Worm (Caenorhabditis elegans) whole organism, L2 larva: ENCODE measurements around the gene sre-41.

Experiments used
- C34F6.9 ChIP-seq: fragments of 150-350 bp; optimal IDR thresholded peaks from 2 replicates; lab custom pipeline; 2014; ENCODE audit warnings: missing biosample characterization, missing genetic modification characterization
- F13H6.1 ChIP-seq: sonication (generic microtip); optimal IDR thresholded peaks from 2 replicates; lab custom pipeline; 2016; ENCODE audit warnings: missing genetic modification characterization, missing compliant biosample characterization
- R02D3.7 ChIP-seq: fragments of 150-350 bp; optimal IDR thresholded peaks from 2 replicates; lab custom pipeline; 2014; ENCODE audit warnings: missing biosample characterization, missing genetic modification characterization
- Y55F3AM.14 ChIP-seq: fragments of 200-800 bp; sonication (Bioruptor generic); optimal IDR thresholded peaks from 2 replicates; lab custom pipeline; 2018; ENCODE audit warnings: mild to moderate bottlenecking, missing genetic modification characterization, missing compliant biosample characterization
- ZK546.5 ChIP-seq: sonication (generic microtip); optimal IDR thresholded peaks from 2 replicates; lab custom pipeline; 2017; ENCODE audit warnings: missing biosample characterization, missing genetic modification characterization
- alr-1 ChIP-seq: fragments of 150-350 bp; optimal IDR thresholded peaks from 2 replicates; lab custom pipeline; 2014; ENCODE audit warnings: missing biosample characterization, missing genetic modification characterization
- ama-1 ChIP-seq: fragments of 150-350 bp; optimal IDR thresholded peaks from 2 replicates; lab custom pipeline; 2018; ENCODE audit warnings: inconsistent platforms
- ceh-82 ChIP-seq: fragments of 150-350 bp; optimal IDR thresholded peaks from 2 replicates; lab custom pipeline; 2014; ENCODE audit warnings: missing biosample characterization, missing genetic modification characterization
- crh-2 ChIP-seq: sonication (generic microtip); optimal IDR thresholded peaks from 2 replicates; lab custom pipeline; 2017; ENCODE audit warnings: missing biosample characterization, missing genetic modification characterization
- dmd-4 ChIP-seq: sonication (generic microtip); optimal IDR thresholded peaks from 2 replicates; lab custom pipeline; 2017; ENCODE audit warnings: missing biosample characterization, missing genetic modification characterization
- egl-27 ChIP-seq: sonication (generic microtip); optimal IDR thresholded peaks from 3 replicates; lab custom pipeline; 2017; ENCODE audit warnings: missing biosample characterization, missing genetic modification reagents, missing genetic modification characterization
- elt-1 ChIP-seq: fragments of 150-350 bp; optimal IDR thresholded peaks from 2 replicates; lab custom pipeline; 2014; ENCODE audit warnings: missing biosample characterization, missing genetic modification characterization
- elt-3 ChIP-seq: sonication (generic microtip); optimal IDR thresholded peaks from 2 replicates; lab custom pipeline; 2017; ENCODE audit warnings: missing biosample characterization, missing genetic modification characterization
- gmeb-1 ChIP-seq: fragments of 150-350 bp; optimal IDR thresholded peaks from 2 replicates; lab custom pipeline; 2014; ENCODE audit warnings: missing biosample characterization, missing genetic modification characterization
- lsy-2 ChIP-seq, 2 experiments: fragments of 150-350 bp in 1 of 2; sonication (generic microtip) in 1 of 2; optimal IDR thresholded peaks; 2 replicates each; lab custom pipeline; 2014 to 2017; ENCODE audit warnings: missing biosample characterization in 2 of 2, missing genetic modification characterization in 2 of 2
- mbf-1 ChIP-seq: sonication (generic microtip); optimal IDR thresholded peaks from 2 replicates; lab custom pipeline; 2017; ENCODE audit warnings: missing biosample characterization, missing genetic modification characterization
- mdl-1 ChIP-seq, 2 experiments: fragments of 150-350 bp in 1 of 2; sonication (generic microtip) in 1 of 2; optimal IDR thresholded peaks; 2 replicates each; lab custom pipeline; 2017; ENCODE audit warnings: missing biosample characterization in 2 of 2, missing genetic modification characterization in 2 of 2
- nhr-10 ChIP-seq: sonication (generic microtip); optimal IDR thresholded peaks from 2 replicates; lab custom pipeline; 2017; ENCODE audit warnings: missing biosample characterization, missing genetic modification characterization
- nhr-11 ChIP-seq: fragments of 150-350 bp; optimal IDR thresholded peaks from 2 replicates; lab custom pipeline; 2014; ENCODE audit warnings: missing biosample characterization, missing genetic modification characterization
- nhr-12 ChIP-seq: fragments of 150-350 bp; optimal IDR thresholded peaks from 2 replicates; lab custom pipeline; 2014; ENCODE audit warnings: missing biosample characterization, missing genetic modification characterization
- nhr-129 ChIP-seq: fragments of 150-350 bp; optimal IDR thresholded peaks from 2 replicates; lab custom pipeline; 2014; ENCODE audit warnings: missing biosample characterization, missing genetic modification characterization
- nhr-21 ChIP-seq: fragments of 150-350 bp; optimal IDR thresholded peaks from 2 replicates; lab custom pipeline; 2014; ENCODE audit warnings: missing biosample characterization, missing genetic modification characterization
- nhr-23 ChIP-seq: fragments of 150-350 bp; optimal IDR thresholded peaks from 2 replicates; lab custom pipeline; 2014; ENCODE audit warnings: missing biosample characterization, missing genetic modification reagents, missing genetic modification characterization
- nhr-237 ChIP-seq: fragments of 150-350 bp; optimal IDR thresholded peaks from 2 replicates; lab custom pipeline; 2014; ENCODE audit warnings: missing biosample characterization, missing genetic modification characterization
- nhr-25 ChIP-seq: fragments of 150-350 bp; sonication (generic microtip); optimal IDR thresholded peaks from 3 replicates; lab custom pipeline; 2014; ENCODE audit warnings: missing biosample characterization, missing genetic modification characterization
- nhr-6 ChIP-seq: fragments of 150-350 bp; optimal IDR thresholded peaks from 2 replicates; lab custom pipeline; 2014; ENCODE audit warnings: missing biosample characterization, missing genetic modification characterization
- peb-1 ChIP-seq: fragments of 150-350 bp; optimal IDR thresholded peaks from 2 replicates; lab custom pipeline; 2014; ENCODE audit warnings: missing biosample characterization, missing genetic modification characterization
- sem-4 ChIP-seq: fragments of 150-350 bp; optimal IDR thresholded peaks from 2 replicates; lab custom pipeline; 2014; ENCODE audit warnings: missing biosample characterization, missing genetic modification reagents, missing genetic modification characterization
- sma-9 ChIP-seq, 2 experiments: fragments of 150-350 bp in 1 of 2; sonication (generic microtip) in 1 of 2; optimal IDR thresholded peaks; 2 replicates each; lab custom pipeline; 2014 to 2016; ENCODE audit warnings: missing genetic modification characterization in 2 of 2, mild to moderate bottlenecking in 1 of 2, missing biosample characterization in 1 of 2, missing compliant biosample characterization in 1 of 2, missing genetic modification reagents in 1 of 2, moderate library complexity in 1 of 2
- snpc-4 ChIP-seq: fragments of 150-350 bp; optimal IDR thresholded peaks from 2 replicates; lab custom pipeline; 2014; ENCODE audit warnings: missing biosample characterization, missing genetic modification characterization
- unc-39 ChIP-seq: fragments of 150-350 bp; optimal IDR thresholded peaks from 2 replicates; lab custom pipeline; 2014; ENCODE audit warnings: missing biosample characterization, missing genetic modification characterization
- unc-55 ChIP-seq: fragments of 150-350 bp; sonication (generic microtip); optimal IDR thresholded peaks from 3 replicates; lab custom pipeline; 2014; ENCODE audit warnings: missing biosample characterization, missing genetic modification reagents, missing genetic modification characterization
- unc-62 ChIP-seq: fragments of 150-350 bp; optimal IDR thresholded peaks from 2 replicates; lab custom pipeline; 2014; ENCODE audit warnings: missing biosample characterization, missing genetic modification reagents, missing genetic modification characterization
- zag-1 ChIP-seq: fragments of 150-350 bp; optimal IDR thresholded peaks from 2 replicates; lab custom pipeline; 2014; ENCODE audit warnings: missing biosample characterization, missing genetic modification characterization

Gene sre-41

ce11 chrII:12339644-12340043 lies 48.4 kb upstream of the sre-41 start, which contains the start of gene sop-2:
sop-2 (plus strand) TSS chrII:12339944.
- TF ChIP-seq nhr-6: no peak

- TF ChIP-seq nhr-129 (tag; lab: Kevin White, UChicago) (peak; percentile 28), dmd-4 (tag; lab: Kevin White, UChicago) (no peak), nhr-25 (peak; percentile 17), unc-55 (GFP tag; lab: Kevin White, UChicago) (peak; percentile 24)
These were observed 46.4 kb upstream of the sre-41 start for ce11 chrII:12341566-12342223.

ce11 chrII:12342928-12343327 lies 45.2 kb upstream of the sre-41 start:
- TF ChIP-seq alr-1 (tag; lab: Kevin White, UChicago): no peak
- no peak for TF ChIP-seq ceh-82 (tag; lab: Kevin White, UChicago)
- no peak for TF ChIP-seq nhr-237
- no peak for TF ChIP-seq C34F6.9 (tag; lab: Kevin White, UChicago)
- TF ChIP-seq snpc-4: no peak
- no peak for TF ChIP-seq peb-1 (tag; lab: Kevin White, UChicago)
- TF ChIP-seq nhr-12: no peak
- no peak for TF ChIP-seq mbf-1 (tag; lab: Kevin White, UChicago)
- TF ChIP-seq nhr-11 (tag; lab: Kevin White, UChicago): no peak
- TF ChIP-seq sma-9 (GFP tag; optimal IDR thresholded peaks at IDR 0.05; lab: Kevin White, UChicago): no peak
- no peak for TF ChIP-seq sma-9 (tag; optimal IDR thresholded peaks at IDR 0.05; lab: Kevin White, UChicago)
- no peak for TF ChIP-seq unc-39 (tag; lab: Kevin White, UChicago)
- no peak for TF ChIP-seq gmeb-1
- no peak for TF ChIP-seq egl-27 (tag; lab: Kevin White, UChicago)
- no peak for TF ChIP-seq nhr-23 (tag; lab: Kevin White, UChicago)
- no peak for TF ChIP-seq crh-2 (tag; lab: Kevin White, UChicago)
- no peak for TF ChIP-seq sem-4
- TF ChIP-seq elt-3 (tag; lab: Kevin White, UChicago): no peak
- TF ChIP-seq zag-1: no peak
- TF ChIP-seq R02D3.7 (tag; lab: Kevin White, UChicago): no peak
- TF ChIP-seq nhr-6: no peak

ce11 chrII:12343710-12344109 lies 44.4 kb upstream of the sre-41 start:
- TF ChIP-seq lsy-2 (tag; optimal IDR thresholded peaks at IDR 0.05; lab: Kevin White, UChicago) (no peak), nhr-11 (tag; lab: Kevin White, UChicago) (no peak), F13H6.1 (tag; lab: Kevin White, UChicago) (no peak), C34F6.9 (tag; lab: Kevin White, UChicago) (no peak), nhr-6 (no peak), dmd-4 (tag; lab: Kevin White, UChicago) (no peak)

ce11 chrII:12344787-12345186 lies 43.3 kb upstream of the sre-41 start, which contains the start of gene C44C11.6:
C44C11.6 (plus strand) TSS chrII:12344809.
- TF ChIP-seq ZK546.5 (tag; lab: Kevin White, UChicago) (no peak), nhr-129 (tag; lab: Kevin White, UChicago) (peak; percentile 11), F13H6.1 (tag; lab: Kevin White, UChicago) (peak; percentile 5)

ce11 chrII:12346289-12346989 lies 41.6 kb upstream of the sre-41 start:
- TF ChIP-seq egl-27 (tag; lab: Kevin White, UChicago): no peak
- no peak for TF ChIP-seq mbf-1 (tag; lab: Kevin White, UChicago)
- no peak for TF ChIP-seq unc-62 (GFP tag; lab: Kevin White, UChicago)
- TF ChIP-seq F13H6.1 (tag; lab: Kevin White, UChicago): no peak
- no peak for TF ChIP-seq nhr-10 (tag; lab: Kevin White, UChicago)
- no peak for TF ChIP-seq nhr-21 (tag; lab: Kevin White, UChicago)
- TF ChIP-seq elt-1 (tag; lab: Kevin White, UChicago): no peak
- no peak for TF ChIP-seq ama-1 (lab: Kevin White, UChicago)
- no peak for TF ChIP-seq nhr-25
- no peak for TF ChIP-seq nhr-12
- TF ChIP-seq mdl-1 (tag; optimal IDR thresholded peaks at IDR 0.05; lab: Kevin White, UChicago): no peak
- TF ChIP-seq unc-39 (tag; lab: Kevin White, UChicago): no peak
- TF ChIP-seq Y55F3AM.14: no peak
- TF ChIP-seq elt-3 (tag; lab: Kevin White, UChicago): no peak
- no peak for TF ChIP-seq alr-1 (tag; lab: Kevin White, UChicago)
